Worm (Caenorhabditis elegans): ENCODE data around the gene ooc-3.

- TF ChIP-seq nhr-76 (tag; optimal IDR thresholded peaks at IDR 0.05) (no peak), ceh-9 (tag; optimal IDR thresholded peaks at IDR 0.05) (no peak), nhr-11 (tag; optimal IDR thresholded peaks at IDR 0.05) (no peak), fkh-10 (GFP tag; optimal IDR thresholded peaks at IDR 0.05) (no peak)
Measured at ce11 chrII:11455140-11455539, 40.0 kb downstream of the ooc-3 start.
